Worm (Caenorhabditis elegans): ENCODE measurements around the gene K12H6.4.

DNA sequence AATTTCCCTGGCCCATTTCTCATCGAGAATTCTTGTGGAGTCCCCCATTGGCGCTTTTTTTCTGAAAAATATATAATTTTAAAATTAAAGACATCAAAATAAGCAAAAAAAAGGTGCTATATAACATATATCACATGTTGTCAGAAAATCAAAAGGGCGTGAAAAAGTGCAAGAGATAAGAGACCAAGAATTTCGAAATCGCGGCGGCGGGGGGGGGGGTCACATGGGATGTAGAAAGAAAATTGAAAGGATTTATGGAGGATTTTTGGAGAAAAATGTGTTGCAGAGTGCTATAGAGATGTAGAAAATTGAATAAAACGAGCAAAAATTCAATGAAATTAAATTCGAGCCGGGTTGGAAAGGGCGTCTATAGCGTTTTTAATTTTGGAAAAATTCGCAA, 7.1 kb upstream of the K12H6.4 start, which contains the start of gene K12H6.6:
- no peak for TF ChIP-seq tag-97 (GFP tag; IDR thresholded peaks at IDR 0.05)
- no peak for TF ChIP-seq pqm-1 (tag; optimal IDR thresholded peaks at IDR 0.05)
- no peak for TF ChIP-seq nhr-42 (GFP tag; IDR thresholded peaks at IDR 0.05)
- TF ChIP-seq ceh-32 (tag; optimal IDR thresholded peaks at IDR 0.05; ENCODE audit: poor library complexity): no peak

Data from whole organism, L4 larva.